Fruit fly (Drosophila melanogaster): ENCODE data around the gene Nup205.

Nup205 gene

dm6 chrX:19846701-19847383, 5.2 kb upstream of the Nup205 start (continued):
- TF ChIP-seq CG12155 (GFP tag; optimal IDR thresholded peaks at IDR 0.05) (peak; percentile 88), CG17912 (GFP tag; optimal IDR thresholded peaks at IDR 0.05) (peak; percentile 86), CG15479 (GFP tag; optimal IDR thresholded peaks at IDR 0.05) (no peak), CG1647 (GFP tag; optimal IDR thresholded peaks at IDR 0.05) (peak; percentile 92), zfh2 (GFP tag; optimal IDR thresholded peaks at IDR 0.05) (peak; percentile 80), otp (GFP tag; IDR thresholded peaks at IDR 0.05) (peak; percentile 95), CG31224 (GFP tag; IDR thresholded peaks at IDR 0.05) (peak; percentile 86), pho (GFP tag; optimal IDR thresholded peaks at IDR 0.05) (peak; percentile 87), CG18599 (GFP tag; optimal IDR thresholded peaks at IDR 0.05) (peak; percentile 93), Spps (tag; optimal IDR thresholded peaks at IDR 0.05) (peak; percentile 80), CG15073 (GFP tag; optimal IDR thresholded peaks at IDR 0.05) (peak; percentile 67), Ets65A (GFP tag) (peak; percentile 99), luna (GFP tag; optimal IDR thresholded peaks at IDR 0.05) (peak; percentile 58), CG3995 (GFP tag; optimal IDR thresholded peaks at IDR 0.05) (peak; percentile 47), CG2875 (GFP tag; optimal IDR thresholded peaks at IDR 0.05) (peak; percentile 91), BtbVII (GFP tag; optimal IDR thresholded peaks at IDR 0.05) (peak; percentile 85), cato (GFP tag; optimal IDR thresholded peaks at IDR 0.05; ENCODE audit: borderline replicate concordance) (peak; percentile 88), lola (GFP tag; optimal IDR thresholded peaks at IDR 0.05) (peak in 1 of 3 experiments; percentile 90), kah (GFP tag; optimal IDR thresholded peaks at IDR 0.05) (peak; percentile 82), CG1233 (GFP tag; optimal IDR thresholded peaks at IDR 0.05) (peak; percentile 92), D19A (tag; optimal IDR thresholded peaks at IDR 0.05) (peak; percentile 91), CG32767 (GFP tag; IDR thresholded peaks at IDR 0.05) (peak; percentile 91), CG6689 (GFP tag; IDR thresholded peaks at IDR 0.05) (peak; percentile 95), CG2116 (GFP tag; optimal IDR thresholded peaks at IDR 0.05) (peak; percentile 62), crol (GFP tag; IDR thresholded peaks at IDR 0.05) (peak; percentile 96), CG10654 (GFP tag; optimal IDR thresholded peaks at IDR 0.05) (peak; percentile 91), CG18619 (GFP tag; optimal IDR thresholded peaks at IDR 0.05) (peak; percentile 91), CG31441 (GFP tag; IDR thresholded peaks at IDR 0.05) (peak; percentile 93), CG43689 (GFP tag; IDR thresholded peaks at IDR 0.05) (peak; percentile 86), CG2202 (tag; optimal IDR thresholded peaks at IDR 0.05) (peak; percentile 91), hbn (GFP tag; IDR thresholded peaks at IDR 0.05; ENCODE audit: partially characterized antibody) (no peak), CG4730 (GFP tag; IDR thresholded peaks at IDR 0.05) (peak; percentile 95), eyg (GFP tag; optimal IDR thresholded peaks at IDR 0.05) (peak; percentile 92), rib (GFP tag; IDR thresholded peaks at IDR 0.05) (peak; percentile 69), CG4424 (GFP tag; optimal IDR thresholded peaks at IDR 0.05) (peak; percentile 92), pan (optimal IDR thresholded peaks at IDR 0.05) (no peak), pan (GFP tag; optimal IDR thresholded peaks at IDR 0.05 in 1 of 2, IDR thresholded peaks at IDR 0.05 in 1 of 2) (peak in 1 of 2 experiments; percentile 96), Atf3 (GFP tag; optimal IDR thresholded peaks at IDR 0.05) (peak; percentile 96), ro (GFP tag; IDR thresholded peaks at IDR 0.05) (peak; percentile 85), Dad (GFP tag; optimal IDR thresholded peaks at IDR 0.05) (peak; percentile 89), CG12236 (GFP tag; optimal IDR thresholded peaks at IDR 0.05) (peak; percentile 88), HHEX (GFP tag; optimal IDR thresholded peaks at IDR 0.05) (peak; percentile 95), row (GFP tag; IDR thresholded peaks at IDR 0.05) (peak; percentile 98), CG2889 (GFP tag; IDR thresholded peaks at IDR 0.05) (peak; percentile 89), gfzf (GFP tag; optimal IDR thresholded peaks at IDR 0.05) (peak; percentile 5), CG15696 (tag; optimal IDR thresholded peaks at IDR 0.05) (peak; percentile 91), run (tag; optimal IDR thresholded peaks at IDR 0.05) (peak; percentile 84), Hmx (GFP tag; optimal IDR thresholded peaks at IDR 0.05) (peak; percentile 33), CG8765 (GFP tag; IDR thresholded peaks at IDR 0.05) (peak; percentile 81), schlank (tag; optimal IDR thresholded peaks at IDR 0.05) (peak; percentile 73)

All from whole organism, embryonic.